Worm (Caenorhabditis elegans): Measurements from ENCODE around the gene ceh-33.

DNA sequence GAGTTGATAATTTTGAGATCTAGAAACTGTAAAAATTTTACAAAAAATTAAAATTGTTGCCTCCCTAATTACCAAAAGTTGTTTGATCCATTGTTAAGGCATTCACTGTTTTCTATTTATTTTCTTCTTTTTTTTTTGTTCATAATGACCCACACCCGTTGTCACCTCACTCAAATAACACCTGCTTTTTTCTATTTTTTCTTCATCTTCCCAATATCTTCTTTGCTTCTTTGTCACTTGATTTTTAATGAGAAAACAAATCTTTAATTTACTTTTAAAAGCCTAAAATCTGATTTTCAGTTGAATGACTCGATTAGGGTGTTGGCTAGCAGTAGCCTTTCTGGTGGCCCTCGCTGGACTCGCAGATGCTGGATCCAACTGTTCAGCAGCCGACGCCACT lies 21.1 kb downstream of the ceh-33 start, which contains the start of gene ncx-2:
- TF ChIP-seq bed-1 (GFP tag; IDR thresholded peaks at IDR 0.05), result no peak
- no peak for TF ChIP-seq lsy-27 (tag; optimal IDR thresholded peaks at IDR 0.05; ENCODE audit: borderline replicate concordance, insufficient read depth)
- no peak for TF ChIP-seq unc-130 (GFP tag; optimal IDR thresholded peaks at IDR 0.05)
- TF ChIP-seq akir-1 (GFP tag; optimal IDR thresholded peaks at IDR 0.05), result no peak
- TF ChIP-seq cebp-1 (GFP tag; IDR thresholded peaks at IDR 0.05), result no peak
- TF ChIP-seq cebp-1 (tag; optimal IDR thresholded peaks at IDR 0.05), result no peak
- no peak for TF ChIP-seq aptf-3 (GFP tag; IDR thresholded peaks at IDR 0.05)
- no peak for TF ChIP-seq Y95B8A.8 (GFP tag; IDR thresholded peaks at IDR 0.05)
- no peak for TF ChIP-seq ama-1 (optimal IDR thresholded peaks at IDR 0.05)
- TF ChIP-seq ama-1 (GFP tag; optimal IDR thresholded peaks at IDR 0.05), result no peak
- TF ChIP-seq nfyb-1 (GFP tag; IDR thresholded peaks at IDR 0.05), result no peak
- TF ChIP-seq him-1 (tag; optimal IDR thresholded peaks at IDR 0.05), result no peak
- no peak for TF ChIP-seq sea-2 (GFP tag; IDR thresholded peaks at IDR 0.05)
